Fruit fly (Drosophila melanogaster) Kc167 (cell line): ENCODE results near the gene CG43390.

Source experiments
- Myc ChIP-seq: fragments of >200 bp; optimal IDR thresholded peaks from 2 replicates; lab custom pipeline; 2017; ENCODE audit warnings: missing external identifiers
- h ChIP-seq: fragments of >200 bp; optimal IDR thresholded peaks from 3 replicates; lab custom pipeline; 2018; ENCODE audit warnings: missing external identifiers
- insv ChIP-seq: fragments of >200 bp; optimal IDR thresholded peaks from 3 replicates; lab custom pipeline; 2018; ENCODE audit warnings: missing external identifiers
- psq ChIP-seq: fragments of >200 bp; optimal IDR thresholded peaks from 2 replicates; lab custom pipeline; 2017; ENCODE audit warnings: missing external identifiers
- ttk ChIP-seq: sonication (Bioruptor generic); optimal IDR thresholded peaks from 2 replicates; lab custom pipeline; 2017; ENCODE audit warnings: missing external identifiers

dm6 chr3L:11627819-11628483 lies 48.2 kb upstream of the CG43390 start, which contains the start of gene Apt1:
- TF ChIP-seq Myc (lab: Kevin White, UChicago): no peak
- TF ChIP-seq psq (lab: Kevin White, UChicago): no peak
- TF ChIP-seq h (lab: Kevin White, UChicago): no peak
- no peak for TF ChIP-seq insv
- no peak for TF ChIP-seq ttk
